Fruit fly (Drosophila melanogaster) whole organism: ENCODE results near the gene Tre1.

ENCODE experiments used
- CG8478 ChIP-seq: fragments of >200 bp; optimal IDR thresholded peaks from 2 replicates; lab custom pipeline; 2018; ENCODE audit warnings: inconsistent platforms
- pan ChIP-seq: fragments of >200 bp; optimal IDR thresholded peaks from 2 replicates; lab custom pipeline; 2017
- psq ChIP-seq: fragments of >200 bp; optimal IDR thresholded peaks from 2 replicates; lab custom pipeline; 2017
- usp ChIP-seq: fragments of >200 bp; optimal IDR thresholded peaks from 2 replicates; lab custom pipeline; 2017; ENCODE audit warnings: missing biosample characterization, missing genetic modification characterization, mixed read lengths

DNA sequence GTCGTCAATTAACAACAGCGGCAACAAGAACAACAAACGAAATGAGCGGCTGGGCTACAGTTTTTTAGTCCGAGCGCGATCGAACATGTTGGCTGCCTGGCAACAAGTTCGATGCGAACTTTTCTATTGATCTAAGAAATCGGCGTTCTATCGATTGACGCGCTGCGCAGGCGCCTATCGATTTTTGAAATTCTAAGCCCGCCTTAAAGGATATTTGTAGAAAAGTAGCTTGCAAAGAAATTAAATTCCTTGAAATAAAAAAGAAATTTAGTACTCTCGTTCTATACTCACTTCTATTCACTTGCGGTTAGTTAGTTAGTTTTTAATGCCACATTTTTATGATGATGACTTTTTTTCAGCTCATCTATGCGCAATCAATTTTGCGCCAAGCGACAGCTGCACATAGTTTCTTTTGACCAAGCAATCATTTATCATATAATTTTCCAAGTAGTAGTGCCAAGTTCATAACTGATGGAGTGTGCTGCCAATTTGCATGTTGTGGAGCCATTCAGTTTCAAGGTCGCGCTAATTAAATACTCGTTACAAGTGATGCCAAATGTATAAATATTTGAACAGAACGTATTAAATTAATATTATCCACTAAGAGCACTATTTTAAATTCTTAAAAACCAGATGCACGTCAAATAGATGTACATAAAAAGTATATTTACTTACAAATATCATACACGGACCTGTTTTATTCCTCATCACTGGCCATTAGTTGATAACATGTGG is at the start of gene Tre1, which contains the start of gene Gr5a:
- no peak for TF ChIP-seq pan (lab: Kevin White, UChicago)
- TF ChIP-seq usp (GFP tag; lab: Kevin White, UChicago) = no peak
- no peak for TF ChIP-seq CG8478 (lab: Kevin White, UChicago)
- no peak for TF ChIP-seq psq (lab: Kevin White, UChicago)
